Fruit fly (Drosophila melanogaster) S2 (cell line): Measurements from ENCODE around the gene dyl.

Experiments used
- CG8478 ChIP-seq: fragments of >200 bp; optimal IDR thresholded peaks from 2 replicates; lab custom pipeline; 2018
- CTCF ChIP-seq, 2 experiments: fragments of >200 bp; optimal IDR thresholded peaks; 2 replicates each; lab custom pipeline; 2018

- TF ChIP-seq CG8478 (lab: Kevin White, UChicago) (no peak), CTCF (optimal IDR thresholded peaks at IDR 0.05; lab: Kevin White, UChicago) (no peak)
Observed at dm6 chr3L:4262384-4262783, 45.1 kb downstream of the dyl start, which contains the start of the genes CG11586 and VhaM9.7-a.
